Fruit fly (Drosophila melanogaster) whole organism, embryonic: ENCODE measurements around the gene CG6126.

Experiments
- CG10321 ChIP-seq: fragments of 200-800 bp; sonication (Bioruptor generic); IDR thresholded peaks from 2 replicates; pipeline ENCODE4 v1.3.6; 2022; ENCODE audit warnings: missing biosample characterization, missing genetic modification characterization
- CG11723 ChIP-seq: fragments of 200-800 bp; sonication (Bioruptor generic); optimal IDR thresholded peaks from 2 replicates; lab custom pipeline; 2017; ENCODE audit warnings: missing biosample characterization, mild to moderate bottlenecking, missing genetic modification characterization
- CG12104 ChIP-seq: fragments of 200-800 bp; sonication (Bioruptor generic); optimal IDR thresholded peaks from 3 replicates; lab custom pipeline; 2016; ENCODE audit warnings: missing biosample characterization, missing genetic modification characterization
- CG12155 ChIP-seq: fragments of 200-800 bp; sonication (Bioruptor generic); optimal IDR thresholded peaks from 3 replicates; lab custom pipeline; 2016; ENCODE audit warnings: missing biosample characterization, missing genetic modification characterization
- CG12219 ChIP-seq: fragments of 200-800 bp; sonication (Bioruptor generic); optimal IDR thresholded peaks from 3 replicates; lab custom pipeline; 2018; ENCODE audit warnings: missing biosample characterization, mild to moderate bottlenecking, missing genetic modification characterization
- CG12236 ChIP-seq: fragments of 200-800 bp; sonication (Bioruptor generic); optimal IDR thresholded peaks from 2 replicates; lab custom pipeline; 2016; ENCODE audit warnings: missing biosample characterization, missing genetic modification characterization
- CG14667 ChIP-seq: fragments of 200-800 bp; sonication (Bioruptor generic); IDR thresholded peaks from 2 replicates; pipeline ENCODE4 v1.3.6; 2022; ENCODE audit warnings: missing biosample characterization, missing genetic modification characterization
- CG15601 ChIP-seq: fragments of 200-800 bp; sonication (Bioruptor generic); optimal IDR thresholded peaks from 3 replicates; lab custom pipeline; 2019; ENCODE audit warnings: missing biosample characterization, mild to moderate bottlenecking, missing genetic modification characterization, moderate library complexity
- CG18599 ChIP-seq: fragments of 200-800 bp; sonication (Bioruptor generic); optimal IDR thresholded peaks from 3 replicates; lab custom pipeline; 2017; ENCODE audit warnings: missing biosample characterization, missing genetic modification characterization, mild to moderate bottlenecking, moderate library complexity, missing genetic modification reagents
- CG2116 ChIP-seq: fragments of 200-800 bp; sonication (Bioruptor generic); optimal IDR thresholded peaks from 3 replicates; lab custom pipeline; 2018; ENCODE audit warnings: missing biosample characterization, mild to moderate bottlenecking, missing genetic modification characterization
- CG2202 ChIP-seq: fragments of 200-800 bp; sonication (Bioruptor generic); optimal IDR thresholded peaks from 2 replicates; lab custom pipeline; 2018; ENCODE audit warnings: missing biosample characterization, mild to moderate bottlenecking, missing genetic modification characterization
- CG31365 ChIP-seq: fragments of 200-800 bp; sonication (Bioruptor generic); optimal IDR thresholded peaks from 2 replicates; lab custom pipeline; 2018; ENCODE audit warnings: missing biosample characterization, mild to moderate bottlenecking, missing genetic modification characterization
- CG32767 ChIP-seq: fragments of 200-800 bp; sonication (Bioruptor generic); IDR thresholded peaks from 2 replicates; pipeline ENCODE4 v1.3.6; 2022; ENCODE audit warnings: missing biosample characterization, missing genetic modification characterization
- CG34376 ChIP-seq: fragments of 200-800 bp; sonication (Bioruptor generic); optimal IDR thresholded peaks from 2 replicates; lab custom pipeline; 2018; ENCODE audit warnings: missing biosample characterization, mild to moderate bottlenecking, missing genetic modification characterization
- CG3847 ChIP-seq: fragments of 200-800 bp; sonication (Bioruptor generic); IDR thresholded peaks from 2 replicates; pipeline ENCODE4 v1.3.6; 2022; ENCODE audit warnings: missing biosample characterization, missing genetic modification characterization
- CG3995 ChIP-seq: fragments of 200-800 bp; sonication (Bioruptor generic); optimal IDR thresholded peaks from 3 replicates; lab custom pipeline; 2016; ENCODE audit warnings: missing biosample characterization, missing genetic modification characterization
- CG7963 ChIP-seq: fragments of 200-800 bp; sonication (Bioruptor generic); IDR thresholded peaks from 3 replicates; pipeline ENCODE4 v1.3.6; 2022; ENCODE audit warnings: missing biosample characterization, missing genetic modification characterization; ENCODE audit not compliant: partially characterized antibody
- CG9437 ChIP-seq: fragments of 200-800 bp; sonication (Bioruptor generic); optimal IDR thresholded peaks from 2 replicates; lab custom pipeline; 2018; ENCODE audit warnings: missing biosample characterization, mild to moderate bottlenecking, missing genetic modification characterization
- CG9797 ChIP-seq: fragments of 200-800 bp; sonication (Bioruptor generic); optimal IDR thresholded peaks from 3 replicates; lab custom pipeline; 2018; ENCODE audit warnings: missing biosample characterization, mild to moderate bottlenecking, missing genetic modification characterization
- Dek ChIP-seq: fragments of 200-800 bp; sonication (Bioruptor generic); optimal IDR thresholded peaks from 3 replicates; lab custom pipeline; 2019; ENCODE audit warnings: missing biosample characterization, mild to moderate bottlenecking, missing genetic modification characterization, moderate library complexity
- Dip2 ChIP-seq: fragments of 200-800 bp; sonication (Bioruptor generic); IDR thresholded peaks from 2 replicates; pipeline ENCODE4 v1.3.6; 2022; ENCODE audit warnings: missing biosample characterization, missing genetic modification characterization
- Drgx ChIP-seq: fragments of 200-800 bp; sonication (Bioruptor generic); IDR thresholded peaks from 2 replicates; pipeline ENCODE4 v1.3.6; 2022; ENCODE audit warnings: missing biosample characterization, missing genetic modification characterization
- Eip74EF ChIP-seq, 2 experiments: fragments of 200-800 bp in 1 of 2; fragments of >200 bp in 1 of 2; sonication (Bioruptor generic) in 1 of 2; optimal IDR thresholded peaks; 2 replicates each; lab custom pipeline; 2017 to 2019; ENCODE audit warnings: missing biosample characterization in 2 of 2, missing genetic modification characterization in 2 of 2, mild to moderate bottlenecking in 1 of 2, moderate library complexity in 1 of 2
- HLH3B ChIP-seq: fragments of 200-800 bp; sonication (Bioruptor generic); IDR thresholded peaks from 2 replicates; pipeline ENCODE4 v1.3.6; 2022; ENCODE audit warnings: missing biosample characterization, missing genetic modification characterization
- Sox102F ChIP-seq: fragments of 200-800 bp; sonication (Bioruptor generic); optimal IDR thresholded peaks from 2 replicates; lab custom pipeline; 2018; ENCODE audit warnings: missing biosample characterization, mild to moderate bottlenecking, missing genetic modification characterization, moderate library complexity
- Trl ChIP-seq, 3 experiments: fragments of >200 bp in 2 of 3; fragments of 200-800 bp in 1 of 3; sonication (Bioruptor generic) in 1 of 3; optimal IDR thresholded peaks; 2 replicates in 1 of 3; 3 replicates in 2 of 3; lab custom pipeline; 2016 to 2017; ENCODE audit warnings: missing biosample characterization in 1 of 3, missing genetic modification characterization in 1 of 3
- Usf ChIP-seq: fragments of 200-800 bp; sonication (Bioruptor generic); optimal IDR thresholded peaks from 2 replicates; lab custom pipeline; 2017; ENCODE audit warnings: missing genotype, missing biosample characterization, missing genetic modification characterization
- Vsx1 ChIP-seq: fragments of 200-800 bp; sonication (Bioruptor generic); optimal IDR thresholded peaks from 2 replicates; lab custom pipeline; 2017; ENCODE audit warnings: missing biosample characterization, mild to moderate bottlenecking, missing genetic modification characterization, missing genetic modification reagents
- amos ChIP-seq: fragments of 200-800 bp; sonication (Bioruptor generic); IDR thresholded peaks from 2 replicates; pipeline ENCODE4 v1.3.6; 2022; ENCODE audit warnings: missing biosample characterization, missing genetic modification characterization; ENCODE audit not compliant: partially characterized antibody
- dimm ChIP-seq: fragments of 200-800 bp; sonication (Bioruptor generic); IDR thresholded peaks from 2 replicates; pipeline ENCODE4 v1.3.6; 2022; ENCODE audit warnings: missing biosample characterization, missing genetic modification characterization
- exex ChIP-seq: fragments of 200-800 bp; sonication (Bioruptor generic); optimal IDR thresholded peaks from 4 replicates; lab custom pipeline; 2018; ENCODE audit warnings: missing biosample characterization, mild to moderate bottlenecking, missing genetic modification characterization, moderate library complexity
- fd96Cb ChIP-seq: fragments of 200-800 bp; sonication (Bioruptor generic); optimal IDR thresholded peaks from 2 replicates; lab custom pipeline; 2018; ENCODE audit warnings: missing biosample characterization, mild to moderate bottlenecking, missing genetic modification characterization, moderate library complexity
- fru ChIP-seq: fragments of >200 bp; optimal IDR thresholded peaks from 2 replicates; lab custom pipeline; 2017
- gcm2 ChIP-seq: fragments of 200-800 bp; sonication (Bioruptor generic); optimal IDR thresholded peaks from 2 replicates; lab custom pipeline; 2016; ENCODE audit warnings: missing biosample characterization, missing genetic modification characterization
- gro ChIP-seq: fragments of 200-800 bp; sonication (Bioruptor generic); optimal IDR thresholded peaks from 2 replicates; lab custom pipeline; 2016; ENCODE audit warnings: missing biosample characterization, missing genetic modification characterization
- gt ChIP-seq: fragments of 200-800 bp; sonication (Bioruptor generic); IDR thresholded peaks from 2 replicates; pipeline ENCODE4 v1.3.6; 2022; ENCODE audit warnings: missing biosample characterization, missing genetic modification characterization
- kay ChIP-seq: fragments of 200-800 bp; sonication (Bioruptor generic); optimal IDR thresholded peaks from 2 replicates; lab custom pipeline; 2016; ENCODE audit warnings: missing biosample characterization, missing genetic modification characterization
- kni ChIP-seq: fragments of 200-800 bp; sonication (Bioruptor generic); optimal IDR thresholded peaks from 3 replicates; lab custom pipeline; 2017; ENCODE audit warnings: mild to moderate bottlenecking, missing biosample characterization, missing genetic modification reagents, missing genetic modification characterization
- knrl ChIP-seq: fragments of 200-800 bp; sonication (Bioruptor generic); IDR thresholded peaks from 3 replicates; pipeline ENCODE4 v1.3.6; 2022; ENCODE audit warnings: missing biosample characterization, missing genetic modification characterization; ENCODE audit not compliant: partially characterized antibody
- pfk ChIP-seq: fragments of 200-800 bp; sonication (Bioruptor generic); optimal IDR thresholded peaks from 2 replicates; lab custom pipeline; 2018; ENCODE audit warnings: missing biosample characterization, mild to moderate bottlenecking, missing genetic modification characterization, moderate library complexity
- pros ChIP-seq: fragments of 200-800 bp; sonication (Bioruptor generic); optimal IDR thresholded peaks from 3 replicates; lab custom pipeline; 2019; ENCODE audit warnings: missing biosample characterization, mild to moderate bottlenecking, missing genetic modification characterization, moderate library complexity
- row ChIP-seq: fragments of 200-800 bp; sonication (Bioruptor generic); IDR thresholded peaks from 3 replicates; pipeline ENCODE4 v1.3.6; 2022; ENCODE audit warnings: missing biosample characterization, missing genetic modification characterization
- sc ChIP-seq, 3 experiments: fragments of >200 bp in 2 of 3; fragments of 200-800 bp in 1 of 3; sonication (Bioruptor generic) in 1 of 3; optimal IDR thresholded peaks; 2 replicates in 2 of 3; 3 replicates in 1 of 3; lab custom pipeline; 2017; ENCODE audit warnings: mild to moderate bottlenecking in 1 of 3, missing biosample characterization in 1 of 3, missing genetic modification characterization in 1 of 3, missing genetic modification reagents in 1 of 3
- sd ChIP-seq: fragments of 200-800 bp; sonication (Bioruptor generic); optimal IDR thresholded peaks from 3 replicates; lab custom pipeline; 2018; ENCODE audit warnings: missing biosample characterization, mild to moderate bottlenecking, missing genetic modification characterization, moderate library complexity
- slou ChIP-seq: fragments of 200-800 bp; sonication (Bioruptor generic); optimal IDR thresholded peaks from 3 replicates; lab custom pipeline; 2016; ENCODE audit warnings: missing biosample characterization, missing genetic modification characterization
- tin ChIP-seq: fragments of 200-800 bp; sonication (Bioruptor generic); optimal IDR thresholded peaks from 3 replicates; lab custom pipeline; 2016; ENCODE audit warnings: missing biosample characterization, missing genetic modification characterization
- tio ChIP-seq: fragments of 200-800 bp; sonication (Bioruptor generic); optimal IDR thresholded peaks from 2 replicates; lab custom pipeline; 2017; ENCODE audit warnings: missing biosample characterization, missing genetic modification characterization, inconsistent platforms

CG6126 gene

dm6 chr3R:16236713-16237641, 34.1 kb upstream of the CG6126 start (continued):
- TF ChIP-seq CG3847 (GFP tag; lab: Robert Waterston, UW) (no peak), Sox102F (GFP tag; lab: Kevin White, UChicago) (peak; percentile 99), sd (tag; lab: Kevin White, UChicago) (peak; percentile 82), pros (GFP tag; lab: Kevin White, UChicago) (peak; percentile 86), fd96Cb (tag; lab: Kevin White, UChicago) (peak; percentile 98), CG34376 (GFP tag; lab: Kevin White, UChicago) (peak; percentile 92), gt (no peak), exex (tag; lab: Kevin White, UChicago) (peak; percentile 94), CG7963 (no peak), Drgx (GFP tag; lab: Robert Waterston, UW) (no peak), gro (GFP tag; lab: Kevin White, UChicago) (no peak), CG11723 (GFP tag; lab: Kevin White, UChicago) (peak; percentile 94), sc (optimal IDR thresholded peaks at IDR 0.05; lab: Kevin White, UChicago) (no peak), sc (GFP tag; optimal IDR thresholded peaks at IDR 0.05; lab: Kevin White, UChicago) (peak; percentile 95), CG9797 (GFP tag; lab: Kevin White, UChicago) (peak; percentile 45), CG2202 (tag; lab: Kevin White, UChicago) (peak; percentile 97), tio (GFP tag; lab: Kevin White, UChicago) (peak; percentile 96), CG32767 (no peak), knrl (GFP tag; lab: Robert Waterston, UW) (no peak), CG9437 (GFP tag; lab: Kevin White, UChicago) (peak; percentile 94), slou (GFP tag; lab: Kevin White, UChicago) (peak; percentile 94), Dek (tag; lab: Kevin White, UChicago) (peak; percentile 99), pfk (GFP tag; lab: Kevin White, UChicago) (peak; percentile 92), CG31365 (tag; lab: Kevin White, UChicago) (peak; percentile 75), CG12219 (GFP tag; lab: Kevin White, UChicago) (peak; percentile 94), CG10321 (GFP tag; lab: Robert Waterston, UW) (no peak), Usf (GFP tag; lab: Kevin White, UChicago) (peak; percentile 94), CG12155 (GFP tag; lab: Kevin White, UChicago) (peak; percentile 95), fru (lab: Kevin White, UChicago) (no peak), CG12104 (peak; percentile 97), row (GFP tag; lab: Robert Waterston, UW) (no peak), CG3995 (GFP tag; lab: Kevin White, UChicago) (peak; percentile 66), CG14667 (no peak), kni (peak; percentile 96), tin (GFP tag; lab: Kevin White, UChicago) (peak; percentile 98), CG2116 (GFP tag; lab: Kevin White, UChicago) (peak; percentile 74), CG15601 (tag; lab: Kevin White, UChicago) (peak; percentile 98), gcm2 (GFP tag; lab: Kevin White, UChicago) (no peak), kay (GFP tag; lab: Kevin White, UChicago) (peak; percentile 98), Trl (optimal IDR thresholded peaks at IDR 0.05; lab: Kevin White, UChicago) (peak; percentile 75 to 80), Trl (GFP tag; optimal IDR thresholded peaks at IDR 0.05; lab: Kevin White, UChicago) (peak; percentile 78), CG12236 (GFP tag; lab: Kevin White, UChicago) (peak; percentile 15), Dip2 (no peak), amos (GFP tag; lab: Robert Waterston, UW) (no peak), Vsx1 (peak; percentile 88), CG18599 (GFP tag; lab: Kevin White, UChicago) (peak; percentile 99), HLH3B (GFP tag; lab: Robert Waterston, UW) (no peak), dimm (GFP tag; lab: Robert Waterston, UW) (no peak), Eip74EF (GFP tag; optimal IDR thresholded peaks at IDR 0.05; lab: Kevin White, UChicago) (peak in 1 of 2 experiments; percentile 97)
